Fruit fly (Drosophila melanogaster) whole organism, adult: ENCODE measurements around the gene Hip14.

Source experiments
- CG11617 ChIP-seq: fragments of 200-800 bp; sonication (Bioruptor generic); optimal IDR thresholded peaks from 2 replicates; lab custom pipeline; 2017; ENCODE audit warnings: mild to moderate bottlenecking, missing biosample characterization, missing genetic modification reagents, missing genetic modification characterization
- CG12768 ChIP-seq: fragments of 200-800 bp; sonication (Bioruptor generic); optimal IDR thresholded peaks from 2 replicates; lab custom pipeline; 2017; ENCODE audit warnings: missing biosample characterization, missing genetic modification characterization, mild to moderate bottlenecking, moderate library complexity, missing genetic modification reagents
- CG14711 ChIP-seq: fragments of 200-800 bp; sonication (Bioruptor generic); optimal IDR thresholded peaks from 2 replicates; lab custom pipeline; 2018; ENCODE audit warnings: missing biosample characterization, mild to moderate bottlenecking, missing genetic modification characterization, moderate library complexity
- CG1620 ChIP-seq: fragments of 200-800 bp; sonication (Bioruptor generic); optimal IDR thresholded peaks from 2 replicates; lab custom pipeline; 2016; ENCODE audit warnings: missing biosample characterization, missing genetic modification characterization
- CG33017 ChIP-seq: fragments of 200-800 bp; sonication (Bioruptor generic); optimal IDR thresholded peaks from 2 replicates; lab custom pipeline; 2018; ENCODE audit warnings: missing biosample characterization, mild to moderate bottlenecking, missing genetic modification characterization, moderate library complexity
- CG5204 ChIP-seq: fragments of 200-800 bp; sonication (Bioruptor generic); optimal IDR thresholded peaks from 2 replicates; lab custom pipeline; 2016; ENCODE audit warnings: missing biosample characterization, missing genetic modification characterization
- CG7045 ChIP-seq: fragments of 200-800 bp; sonication (Bioruptor generic); optimal IDR thresholded peaks from 2 replicates; lab custom pipeline; 2017; ENCODE audit warnings: missing biosample characterization, mild to moderate bottlenecking, missing genetic modification characterization
- CG7101 ChIP-seq: fragments of 200-800 bp; sonication (Bioruptor generic); optimal IDR thresholded peaks from 2 replicates; lab custom pipeline; 2018; ENCODE audit warnings: missing biosample characterization, mild to moderate bottlenecking, missing genetic modification characterization, moderate library complexity
- Clk ChIP-seq: fragments of 200-800 bp; sonication (Bioruptor generic); optimal IDR thresholded peaks from 2 replicates; lab custom pipeline; 2017; ENCODE audit warnings: missing biosample characterization, missing genetic modification characterization
- Crg-1 ChIP-seq: fragments of 200-800 bp; sonication (Bioruptor generic); optimal IDR thresholded peaks from 2 replicates; lab custom pipeline; 2016; ENCODE audit warnings: missing biosample characterization, missing genetic modification characterization
- Hr96 ChIP-seq: fragments of 200-800 bp; sonication (Bioruptor generic); optimal IDR thresholded peaks from 2 replicates; lab custom pipeline; 2016; ENCODE audit warnings: missing biosample characterization, missing genetic modification characterization
- Mnt ChIP-seq: fragments of 200-800 bp; sonication (Bioruptor generic); optimal IDR thresholded peaks from 2 replicates; lab custom pipeline; 2016; ENCODE audit warnings: missing biosample characterization, mild to moderate bottlenecking, missing genetic modification characterization
- bab1 ChIP-seq: fragments of 200-800 bp; sonication (Bioruptor generic); optimal IDR thresholded peaks from 3 replicates; lab custom pipeline; 2019; ENCODE audit warnings: missing biosample characterization, mild to moderate bottlenecking, missing genetic modification characterization, moderate library complexity
- cic ChIP-seq: fragments of 200-800 bp; sonication (Bioruptor generic); optimal IDR thresholded peaks from 2 replicates; lab custom pipeline; 2017; ENCODE audit warnings: missing biosample characterization, mild to moderate bottlenecking, missing genetic modification characterization, moderate library complexity
- cnc ChIP-seq, 2 experiments: fragments of >200 bp; optimal IDR thresholded peaks; 2 replicates each; lab custom pipeline; 2017
- kay ChIP-seq: fragments of 200-800 bp; sonication (Bioruptor generic); peaks from one replicate; lab custom pipeline; 2016; ENCODE audit warnings: missing biosample characterization, missing genetic modification characterization, borderline replicate concordance
- ovo ChIP-seq: fragments of 200-800 bp; sonication (Bioruptor generic); optimal IDR thresholded peaks from 2 replicates; lab custom pipeline; 2016; ENCODE audit warnings: missing biosample characterization, missing genetic modification characterization
- pad ChIP-seq: fragments of 200-800 bp; sonication (Bioruptor generic); optimal IDR thresholded peaks from 3 replicates; lab custom pipeline; 2017; ENCODE audit warnings: missing biosample characterization, missing genetic modification characterization, mild to moderate bottlenecking, moderate library complexity, missing genetic modification reagents
- tj ChIP-seq: fragments of 200-800 bp; sonication (Bioruptor generic); optimal IDR thresholded peaks from 3 replicates; lab custom pipeline; 2017; ENCODE audit warnings: missing biosample characterization, mild to moderate bottlenecking, missing genetic modification characterization, moderate library complexity
- toe ChIP-seq: fragments of 200-800 bp; sonication (Bioruptor generic); optimal IDR thresholded peaks from 2 replicates; lab custom pipeline; 2016; ENCODE audit warnings: missing biosample characterization, missing genetic modification characterization

Gene Hip14

dm6 chr3L:16024276-16025019, 36.4 kb downstream of the Hip14 start:
- TF ChIP-seq pad: no peak
- no peak for TF ChIP-seq Mnt (GFP tag; lab: Kevin White, UChicago)
- TF ChIP-seq CG7101: no peak
- no peak for TF ChIP-seq CG11617 (GFP tag; lab: Kevin White, UChicago)
- no peak for TF ChIP-seq Hr96
- no peak for TF ChIP-seq toe (GFP tag; lab: Kevin White, UChicago)
- no peak for TF ChIP-seq Crg-1 (GFP tag; lab: Kevin White, UChicago)
- no peak for TF ChIP-seq ovo
- TF ChIP-seq cic (GFP tag; lab: Kevin White, UChicago): no peak
- no peak for TF ChIP-seq CG1620 (GFP tag; lab: Kevin White, UChicago)
- no peak for TF ChIP-seq bab1 (GFP tag; lab: Kevin White, UChicago)
- TF ChIP-seq CG7045: no peak
- TF ChIP-seq CG12768 (GFP tag; lab: Kevin White, UChicago): no peak
- TF ChIP-seq CG14711 (tag; lab: Kevin White, UChicago): no peak
- no peak for TF ChIP-seq tj
- no peak for TF ChIP-seq CG5204 (GFP tag; lab: Kevin White, UChicago)
- TF ChIP-seq cnc (optimal IDR thresholded peaks at IDR 0.05; lab: Kevin White, UChicago): no peak
- no peak for TF ChIP-seq kay (GFP tag; lab: Kevin White, UChicago)
- no peak for TF ChIP-seq Clk
- no peak for TF ChIP-seq CG33017 (tag; lab: Kevin White, UChicago)

dm6 chr3L:16025020-16025680, 37.1 kb downstream of the Hip14 start:
- TF ChIP-seq tj (no peak), CG33017 (tag; lab: Kevin White, UChicago) (no peak), bab1 (GFP tag; lab: Kevin White, UChicago) (no peak), kay (GFP tag; lab: Kevin White, UChicago) (no peak), CG5204 (GFP tag; lab: Kevin White, UChicago) (no peak), Crg-1 (GFP tag; lab: Kevin White, UChicago) (no peak), CG7045 (no peak), pad (no peak), Hr96 (no peak)

dm6 chr3L:16026065-16026789, 38.2 kb downstream of the Hip14 start:
- TF ChIP-seq cic (GFP tag; lab: Kevin White, UChicago): peak; percentile 95
- TF ChIP-seq CG12768 (GFP tag; lab: Kevin White, UChicago): peak; percentile 53
- peak; percentile 68 for TF ChIP-seq ovo
- TF ChIP-seq Mnt (GFP tag; lab: Kevin White, UChicago): no peak
- TF ChIP-seq cnc (optimal IDR thresholded peaks at IDR 0.05; lab: Kevin White, UChicago): no peak
- TF ChIP-seq Crg-1 (GFP tag; lab: Kevin White, UChicago): peak; percentile 35
- TF ChIP-seq CG14711 (tag; lab: Kevin White, UChicago): no peak
- TF ChIP-seq CG11617 (GFP tag; lab: Kevin White, UChicago): no peak
- peak; percentile 13 for TF ChIP-seq Hr96
- no peak for TF ChIP-seq Clk
- TF ChIP-seq CG7101: peak; percentile 40

- no peak for TF ChIP-seq Crg-1 (GFP tag; lab: Kevin White, UChicago)
- no peak for TF ChIP-seq ovo
- peak; percentile 15 for TF ChIP-seq toe (GFP tag; lab: Kevin White, UChicago)
- TF ChIP-seq CG7101: no peak
- TF ChIP-seq cic (GFP tag; lab: Kevin White, UChicago): peak; percentile 80
- TF ChIP-seq CG12768 (GFP tag; lab: Kevin White, UChicago): peak; percentile 20
- TF ChIP-seq CG7045: peak; percentile 35
- no peak for TF ChIP-seq CG11617 (GFP tag; lab: Kevin White, UChicago)
- TF ChIP-seq CG33017 (tag; lab: Kevin White, UChicago): peak; percentile 18
- no peak for TF ChIP-seq Mnt (GFP tag; lab: Kevin White, UChicago)
These were observed 39.2 kb downstream of the Hip14 start for dm6 chr3L:16027163-16027633.

- TF ChIP-seq ovo (no peak), tj (no peak), cnc (optimal IDR thresholded peaks at IDR 0.05; lab: Kevin White, UChicago) (no peak), bab1 (GFP tag; lab: Kevin White, UChicago) (no peak), pad (no peak), CG7101 (no peak), Clk (no peak), CG12768 (GFP tag; lab: Kevin White, UChicago) (no peak), CG11617 (GFP tag; lab: Kevin White, UChicago) (no peak), Crg-1 (GFP tag; lab: Kevin White, UChicago) (no peak), cic (GFP tag; lab: Kevin White, UChicago) (no peak), Mnt (GFP tag; lab: Kevin White, UChicago) (no peak), CG5204 (GFP tag; lab: Kevin White, UChicago) (no peak), toe (GFP tag; lab: Kevin White, UChicago) (no peak), CG33017 (tag; lab: Kevin White, UChicago) (no peak), kay (GFP tag; lab: Kevin White, UChicago) (no peak), CG1620 (GFP tag; lab: Kevin White, UChicago) (no peak), CG14711 (tag; lab: Kevin White, UChicago) (no peak), Hr96 (no peak)
These were observed 40.9 kb downstream of the Hip14 start for dm6 chr3L:16028924-16029323.
